Worm (Caenorhabditis elegans) whole organism, late embryonic: ENCODE measurements around the gene gst-4.

Experiments
- ama-1 ChIP-seq: fragments of 150-350 bp; optimal IDR thresholded peaks from 2 replicates; lab custom pipeline; 2014
- ceh-2 ChIP-seq: sonication (generic microtip); optimal IDR thresholded peaks from 2 replicates; lab custom pipeline; 2016; ENCODE audit warnings: missing genotype, missing genetic modification characterization, missing compliant biosample characterization
- dve-1 ChIP-seq: sonication (generic microtip); optimal IDR thresholded peaks from 2 replicates; lab custom pipeline; 2017; ENCODE audit warnings: antibody characterized with exemption, mild to moderate bottlenecking, missing genetic modification characterization, missing compliant biosample characterization
- fkh-10 ChIP-seq: fragments of 150-350 bp; optimal IDR thresholded peaks from 2 replicates; lab custom pipeline; 2014; ENCODE audit warnings: missing biosample characterization, missing genetic modification reagents, missing genetic modification characterization
- hlh-6 ChIP-seq: sonication (generic microtip); optimal IDR thresholded peaks from 2 replicates; lab custom pipeline; 2016; ENCODE audit warnings: missing genotype, missing genetic modification characterization, missing compliant biosample characterization
- lin-11 ChIP-seq: fragments of 200-800 bp; sonication (Bioruptor generic); optimal IDR thresholded peaks from 2 replicates; lab custom pipeline; 2018; ENCODE audit warnings: mild to moderate bottlenecking, missing genetic modification characterization, missing compliant biosample characterization
- nfya-1 ChIP-seq: sonication (generic microtip); optimal IDR thresholded peaks from 2 replicates; lab custom pipeline; 2017; ENCODE audit warnings: missing genetic modification characterization, mild to moderate bottlenecking, missing compliant biosample characterization, antibody characterized with exemption, moderate library complexity
- rnt-1 ChIP-seq: sonication (generic microtip); optimal IDR thresholded peaks from 2 replicates; lab custom pipeline; 2016; ENCODE audit warnings: missing genetic modification characterization, missing compliant biosample characterization
- tbx-7 ChIP-seq: sonication (generic microtip); optimal IDR thresholded peaks from 2 replicates; lab custom pipeline; 2016; ENCODE audit warnings: missing genotype, missing genetic modification characterization, missing compliant biosample characterization

ce11 chrIV:10155475-10155874, 13.4 kb downstream of the gst-4 start, which contains the start of gene ttr-54:
- no peak for TF ChIP-seq ceh-2 (tag; lab: Kevin White, UChicago)
- no peak for TF ChIP-seq hlh-6 (tag; lab: Kevin White, UChicago)
- no peak for TF ChIP-seq rnt-1 (tag; lab: Kevin White, UChicago)
- no peak for TF ChIP-seq tbx-7 (tag; lab: Kevin White, UChicago)
- no peak for TF ChIP-seq dve-1 (tag; lab: Kevin White, UChicago)
- no peak for TF ChIP-seq ama-1 (lab: Kevin White, UChicago)
- TF ChIP-seq nfya-1 (tag; lab: Kevin White, UChicago) = no peak
- no peak for TF ChIP-seq fkh-10
- TF ChIP-seq lin-11 = no peak
